Worm (Caenorhabditis elegans): Measurements from ENCODE around the gene leo-1.

leo-1 gene

ce11 chrIV:11313880-11314279 is 15.3 kb downstream of the leo-1 start, which contains the start of gene dnj-2:
Gene dnj-2, minus strand, starts transcription at chrIV:11313980.
- TF ChIP-seq let-526 (GFP tag; IDR thresholded peaks at IDR 0.05) (no peak), F37B4.10 (GFP tag; IDR thresholded peaks at IDR 0.05) (no peak), ccch-3 (GFP tag; optimal IDR thresholded peaks at IDR 0.05) (no peak), aptf-2 (GFP tag; conservative IDR thresholded peaks at IDR 0.05) (no peak), T07F8.4 (tag; optimal IDR thresholded peaks at IDR 0.05) (no peak), ZK185.1 (tag; optimal IDR thresholded peaks at IDR 0.05; ENCODE audit: poor library complexity, severe bottlenecking) (no peak), snpc-1.1 (tag; optimal IDR thresholded peaks at IDR 0.05; ENCODE audit: insufficient read depth) (no peak), F57A8.1 (GFP tag; optimal IDR thresholded peaks at IDR 0.05) (no peak), atf-7 (tag; optimal IDR thresholded peaks at IDR 0.05) (no peak), hmg-20 (GFP tag; IDR thresholded peaks at IDR 0.05) (no peak), zim-3 (tag; optimal IDR thresholded peaks at IDR 0.05) (no peak), hmg-1.2 (GFP tag; IDR thresholded peaks at IDR 0.05) (no peak)

DNA sequence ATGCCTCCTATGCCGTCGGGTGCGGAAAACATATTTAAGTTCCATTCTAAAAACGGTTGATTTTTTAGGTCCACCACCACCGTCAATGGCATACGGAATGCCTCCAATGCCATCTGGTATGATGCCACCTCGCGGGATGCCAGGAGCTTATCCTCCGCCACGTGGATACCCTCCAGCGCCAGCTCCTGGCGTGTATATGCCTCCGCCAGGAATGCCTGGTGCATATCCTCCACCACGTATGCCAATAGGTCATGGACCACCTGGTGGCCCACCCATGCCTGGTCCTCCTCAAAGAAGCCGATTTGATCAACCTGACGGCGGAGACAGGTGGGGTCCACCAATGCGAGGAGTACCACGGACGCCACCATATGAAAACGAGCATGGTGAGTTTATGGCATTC is 17.7 kb downstream of the leo-1 start:
- TF ChIP-seq zfh-2 (GFP tag; conservative IDR thresholded peaks at IDR 0.05) = peak; percentile 71
- no peak for TF ChIP-seq sptf-2 (GFP tag; optimal IDR thresholded peaks at IDR 0.05)
- 0 out of 2 replicates have a peak, but pooled peaks have one; percentile 53 for TF ChIP-seq ztf-28 (GFP tag; IDR thresholded peaks at IDR 0.05)
- peak; percentile 18; the same call in 1 of the 2 replicates for TF ChIP-seq lin-26 (GFP tag; IDR thresholded peaks at IDR 0.05)

ce11 chrIV:11310624-11311023 is 18.5 kb downstream of the leo-1 start, which contains the start of gene znf-207:
Gene znf-207, plus strand, starts transcription at chrIV:11310972.
- TF ChIP-seq D2030.7 (GFP tag; IDR thresholded peaks at IDR 0.05) = no peak
- no peak for TF ChIP-seq F10E7.11 (tag; optimal IDR thresholded peaks at IDR 0.05)
- TF ChIP-seq ceh-100 (GFP tag; IDR thresholded peaks at IDR 0.05) = peak; percentile 43
- no peak for TF ChIP-seq ztf-3 (GFP tag; optimal IDR thresholded peaks at IDR 0.05)
- peak in 1 of 3 experiments; percentile 25 for TF ChIP-seq lin-35 (GFP tag; optimal IDR thresholded peaks at IDR 0.05)
- TF ChIP-seq attf-5 (GFP tag; optimal IDR thresholded peaks at IDR 0.05) = peak; percentile 49
- TF ChIP-seq madf-3 (GFP tag; IDR thresholded peaks at IDR 0.05) = no peak
- TF ChIP-seq F55B11.4 (tag; optimal IDR thresholded peaks at IDR 0.05; ENCODE audit: borderline replicate concordance, insufficient read depth) = no peak
- TF ChIP-seq cebp-1 (GFP tag; IDR thresholded peaks at IDR 0.05) = no peak
- TF ChIP-seq cebp-1 (tag; optimal IDR thresholded peaks at IDR 0.05) = peak; percentile 44
- 0 out of 2 replicates have a peak, but pooled peaks have one; percentile 21 for TF ChIP-seq mcd-1 (GFP tag; IDR thresholded peaks at IDR 0.05)
- peak; percentile 49 for TF ChIP-seq F23B12.7 (tag; optimal IDR thresholded peaks at IDR 0.05; ENCODE audit: insufficient read depth)
- TF ChIP-seq egl-44 (GFP tag; IDR thresholded peaks at IDR 0.05) = no peak
- no peak for TF ChIP-seq B0019.2 (GFP tag; conservative IDR thresholded peaks at IDR 0.05)
- peak; percentile 6 for TF ChIP-seq nhr-80 (tag; optimal IDR thresholded peaks at IDR 0.05)

DNA sequence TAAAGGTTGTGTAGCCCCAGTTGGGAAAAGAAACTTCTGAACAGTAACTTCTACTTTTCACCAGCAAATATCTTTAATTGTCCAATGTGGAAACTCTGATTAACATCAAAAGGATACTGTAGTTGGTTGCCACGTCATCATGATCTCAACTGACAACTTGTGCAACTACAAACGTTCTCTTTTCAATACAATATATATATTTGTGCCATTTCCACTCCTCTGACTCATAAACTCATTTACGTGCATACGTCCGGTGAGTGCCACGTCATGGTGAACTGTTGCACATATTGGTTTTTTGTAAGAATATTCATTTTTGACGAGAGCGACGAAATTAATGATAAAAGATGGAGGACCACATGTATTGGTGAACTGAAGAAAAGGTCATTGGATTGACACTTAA is 21.4 kb downstream of the leo-1 start:
- no peak for TF ChIP-seq F49E8.2 (tag; optimal IDR thresholded peaks at IDR 0.05; ENCODE audit: insufficient read depth)
- TF ChIP-seq ztf-22 (GFP tag; optimal IDR thresholded peaks at IDR 0.05) = no peak
- no peak for TF ChIP-seq atf-7 (tag; optimal IDR thresholded peaks at IDR 0.05)
- no peak for TF ChIP-seq dpff-1 (tag; optimal IDR thresholded peaks at IDR 0.05)
- no peak for TF ChIP-seq ceh-100 (GFP tag; IDR thresholded peaks at IDR 0.05)
- TF ChIP-seq F39B2.1 (GFP tag; IDR thresholded peaks at IDR 0.05) = no peak
- no peak for TF ChIP-seq mxl-1 (tag; optimal IDR thresholded peaks at IDR 0.05)
- TF ChIP-seq fkh-3 (tag; optimal IDR thresholded peaks at IDR 0.05) = no peak
- no peak for TF ChIP-seq Y95B8A.8 (GFP tag; IDR thresholded peaks at IDR 0.05)
- TF ChIP-seq Y79H2A.3 (GFP tag; conservative IDR thresholded peaks at IDR 0.05) = no peak
- TF ChIP-seq nhr-120 (GFP tag; IDR thresholded peaks at IDR 0.05) = no peak
- no peak for TF ChIP-seq bed-2 (GFP tag; IDR thresholded peaks at IDR 0.05)
- no peak for TF ChIP-seq lin-26 (GFP tag; IDR thresholded peaks at IDR 0.05)
- TF ChIP-seq die-1 (tag; optimal IDR thresholded peaks at IDR 0.05) = no peak
- TF ChIP-seq mcd-1 (GFP tag; IDR thresholded peaks at IDR 0.05) = no peak
- no peak for TF ChIP-seq unc-62 (GFP tag; optimal IDR thresholded peaks at IDR 0.05)
- TF ChIP-seq ama-1 (optimal IDR thresholded peaks at IDR 0.05) = no peak
- TF ChIP-seq ama-1 (GFP tag; optimal IDR thresholded peaks at IDR 0.05) = no peak
- TF ChIP-seq ets-4 (GFP tag; optimal IDR thresholded peaks at IDR 0.05) = no peak

All from whole organism, young adult.